Fruit fly (Drosophila melanogaster) whole organism, embryonic: ENCODE measurements around the gene Syt14.

Experiments
- Aef1 ChIP-seq: fragments of 200-800 bp; sonication (Bioruptor generic); IDR thresholded peaks from 3 replicates; pipeline ENCODE4 v1.3.6; 2022; ENCODE audit warnings: missing biosample characterization, missing genetic modification characterization
- Awh ChIP-seq: fragments of 200-800 bp; sonication (Bioruptor generic); IDR thresholded peaks from 2 replicates; pipeline ENCODE4, ENCODE4 v1.3.6; 2022; ENCODE audit warnings: missing biosample characterization, missing genetic modification characterization
- B-H2 ChIP-seq: fragments of 200-800 bp; sonication (Bioruptor generic); optimal IDR thresholded peaks from 2 replicates; lab custom pipeline; 2018; ENCODE audit warnings: missing biosample characterization, mild to moderate bottlenecking, missing genetic modification characterization
- CG10147 ChIP-seq: fragments of 200-800 bp; sonication (Bioruptor generic); optimal IDR thresholded peaks from 2 replicates; lab custom pipeline; 2019; ENCODE audit warnings: missing biosample characterization, mild to moderate bottlenecking, missing genetic modification characterization, moderate library complexity
- CG1647 ChIP-seq: fragments of 200-800 bp; sonication (Bioruptor generic); optimal IDR thresholded peaks from 3 replicates; lab custom pipeline; 2016; ENCODE audit warnings: missing biosample characterization, missing genetic modification characterization
- CG16815 ChIP-seq: fragments of 200-800 bp; sonication (Bioruptor generic); optimal IDR thresholded peaks from 3 replicates; lab custom pipeline; 2017; ENCODE audit warnings: missing biosample characterization, mild to moderate bottlenecking, missing genetic modification characterization
- CG17385 ChIP-seq: fragments of 200-800 bp; sonication (Bioruptor generic); optimal IDR thresholded peaks from 3 replicates; lab custom pipeline; 2018; ENCODE audit warnings: missing biosample characterization, mild to moderate bottlenecking, missing genetic modification characterization
- CG17802 ChIP-seq: fragments of 200-800 bp; sonication (Bioruptor generic); optimal IDR thresholded peaks from 2 replicates; lab custom pipeline; 2018; ENCODE audit warnings: missing biosample characterization, mild to moderate bottlenecking, missing genetic modification characterization, moderate library complexity
- CG2120 ChIP-seq: fragments of 200-800 bp; sonication (Bioruptor generic); optimal IDR thresholded peaks from 3 replicates; lab custom pipeline; 2016; ENCODE audit warnings: missing biosample characterization, missing genetic modification characterization
- CG2199 ChIP-seq: fragments of 200-800 bp; sonication (Bioruptor generic); IDR thresholded peaks from 3 replicates; pipeline ENCODE4 v1.3.6; 2022; ENCODE audit warnings: missing biosample characterization, missing genetic modification characterization
- CG3407 ChIP-seq: fragments of 200-800 bp; sonication (Bioruptor generic); optimal IDR thresholded peaks from 2 replicates; lab custom pipeline; 2018; ENCODE audit warnings: missing biosample characterization, mild to moderate bottlenecking, missing genetic modification characterization
- CG3847 ChIP-seq: fragments of 200-800 bp; sonication (Bioruptor generic); IDR thresholded peaks from 2 replicates; pipeline ENCODE4 v1.3.6; 2022; ENCODE audit warnings: missing biosample characterization, missing genetic modification characterization
- CG42726 ChIP-seq: fragments of 200-800 bp; sonication (Bioruptor generic); IDR thresholded peaks from 2 replicates; pipeline ENCODE4 v1.3.6; 2022; ENCODE audit warnings: missing biosample characterization, missing genetic modification characterization; ENCODE audit not compliant: partially characterized antibody
- CG4707 ChIP-seq: fragments of 200-800 bp; sonication (Bioruptor generic); optimal IDR thresholded peaks from 2 replicates; lab custom pipeline; 2018; ENCODE audit warnings: missing biosample characterization, mild to moderate bottlenecking, missing genetic modification characterization, moderate library complexity
- CG9215 ChIP-seq: fragments of 200-800 bp; sonication (Bioruptor generic); IDR thresholded peaks from 2 replicates; pipeline ENCODE4 v1.3.6; 2022; ENCODE audit warnings: missing biosample characterization, missing genetic modification characterization
- CG9876 ChIP-seq: fragments of 200-800 bp; sonication (Bioruptor generic); optimal IDR thresholded peaks from 2 replicates; lab custom pipeline; 2016; ENCODE audit warnings: missing biosample characterization, missing genetic modification characterization
- CG9932 ChIP-seq: fragments of 200-800 bp; sonication (Bioruptor generic); IDR thresholded peaks from 2 replicates; pipeline ENCODE4 v1.3.6; 2022; ENCODE audit warnings: missing biosample characterization, missing genetic modification characterization
- Camta ChIP-seq: fragments of 200-800 bp; sonication (Bioruptor generic); optimal IDR thresholded peaks from 2 replicates; lab custom pipeline; 2016; ENCODE audit warnings: missing biosample characterization, missing genetic modification characterization
- Dbx ChIP-seq: fragments of 200-800 bp; sonication (Bioruptor generic); IDR thresholded peaks from 3 replicates; pipeline ENCODE4 v1.3.6; 2022; ENCODE audit warnings: missing biosample characterization, missing genetic modification characterization
- Dll ChIP-seq: fragments of 200-800 bp; sonication (Bioruptor generic); IDR thresholded peaks from 4 replicates; pipeline ENCODE4 v1.3.6; 2022; ENCODE audit warnings: missing biosample characterization, missing genetic modification characterization; ENCODE audit not compliant: partially characterized antibody
- E2f2 ChIP-seq: fragments of 200-800 bp; sonication (Bioruptor generic); IDR thresholded peaks from 2 replicates; pipeline ENCODE4 v1.3.6; 2022; ENCODE audit warnings: missing biosample characterization, missing genetic modification characterization
- Ets97D ChIP-seq: fragments of 200-800 bp; sonication (Bioruptor generic); optimal IDR thresholded peaks from 3 replicates; lab custom pipeline; 2016; ENCODE audit warnings: missing biosample characterization, missing genetic modification characterization
- H15 ChIP-seq: fragments of 200-800 bp; sonication (Bioruptor generic); IDR thresholded peaks from 3 replicates; pipeline ENCODE4 v1.3.6; 2022; ENCODE audit warnings: missing biosample characterization, missing genetic modification characterization
- Hey ChIP-seq: fragments of 200-800 bp; sonication (Bioruptor generic); optimal IDR thresholded peaks from 3 replicates; lab custom pipeline; 2018; ENCODE audit warnings: missing biosample characterization, mild to moderate bottlenecking, missing genetic modification characterization
- Lim3 ChIP-seq: fragments of 200-800 bp; sonication (Bioruptor generic); IDR thresholded peaks from 2 replicates; pipeline ENCODE4 v1.3.6; 2022; ENCODE audit warnings: missing biosample characterization, missing genetic modification characterization
- Ravus ChIP-seq: fragments of 200-800 bp; sonication (Bioruptor generic); IDR thresholded peaks from 2 replicates; pipeline ENCODE4 v1.3.6; 2022; ENCODE audit warnings: missing biosample characterization, missing genetic modification characterization
- Side ChIP-seq: fragments of 200-800 bp; sonication (Bioruptor generic); optimal IDR thresholded peaks from 2 replicates; lab custom pipeline; 2016; ENCODE audit warnings: missing biosample characterization, missing genetic modification characterization
- Sox100B ChIP-seq: fragments of 200-800 bp; sonication (Bioruptor generic); optimal IDR thresholded peaks from 3 replicates; lab custom pipeline; 2018; ENCODE audit warnings: missing biosample characterization, mild to moderate bottlenecking, missing genetic modification characterization
- Spps ChIP-seq: fragments of 200-800 bp; sonication (Bioruptor generic); optimal IDR thresholded peaks from 2 replicates; lab custom pipeline; 2018; ENCODE audit warnings: missing biosample characterization, mild to moderate bottlenecking, missing genetic modification characterization
- YL-1 ChIP-seq: fragments of 200-800 bp; sonication (Bioruptor generic); optimal IDR thresholded peaks from 3 replicates; lab custom pipeline; 2017; ENCODE audit warnings: missing biosample characterization, mild to moderate bottlenecking, missing genetic modification characterization
- bsh ChIP-seq, 2 experiments: fragments of 200-800 bp; sonication (Bioruptor generic); optimal IDR thresholded peaks; 2 replicates each; lab custom pipeline; 2017 to 2018; ENCODE audit warnings: mild to moderate bottlenecking in 2 of 2, missing biosample characterization in 2 of 2, missing genetic modification characterization in 2 of 2, moderate library complexity in 1 of 2
- dan ChIP-seq: fragments of 200-800 bp; sonication (Bioruptor generic); IDR thresholded peaks from 2 replicates; pipeline ENCODE4 v1.3.6; 2022; ENCODE audit warnings: missing biosample characterization, missing genetic modification characterization
- dm ChIP-seq: fragments of 200-800 bp; sonication (Bioruptor generic); optimal IDR thresholded peaks from 3 replicates; lab custom pipeline; 2016; ENCODE audit warnings: missing biosample characterization, missing genetic modification characterization
- dmrt11E ChIP-seq: fragments of 200-800 bp; sonication (Bioruptor generic); optimal IDR thresholded peaks from 3 replicates; lab custom pipeline; 2018; ENCODE audit warnings: missing biosample characterization, mild to moderate bottlenecking, missing genetic modification characterization, moderate library complexity
- emc ChIP-seq: fragments of 200-800 bp; sonication (Bioruptor generic); optimal IDR thresholded peaks from 2 replicates; lab custom pipeline; 2016; ENCODE audit warnings: missing biosample characterization, missing genetic modification characterization
- eyg ChIP-seq: fragments of 200-800 bp; sonication (Bioruptor generic); optimal IDR thresholded peaks from 3 replicates; lab custom pipeline; 2016; ENCODE audit warnings: missing biosample characterization, missing genetic modification characterization
- fd3F ChIP-seq: fragments of 200-800 bp; sonication (Bioruptor generic); optimal IDR thresholded peaks from 2 replicates; lab custom pipeline; 2018; ENCODE audit warnings: missing biosample characterization, mild to moderate bottlenecking, missing genetic modification characterization, moderate library complexity
- inv ChIP-seq: fragments of 200-800 bp; sonication (Bioruptor generic); IDR thresholded peaks from 2 replicates; pipeline ENCODE4 v1.3.6; 2022; ENCODE audit warnings: missing biosample characterization, missing genetic modification characterization; ENCODE audit not compliant: partially characterized antibody
- org-1 ChIP-seq: fragments of 200-800 bp; sonication (Bioruptor generic); optimal IDR thresholded peaks from 2 replicates; lab custom pipeline; 2017; ENCODE audit warnings: missing biosample characterization, missing genetic modification characterization
- p53 ChIP-seq: fragments of 200-800 bp; sonication (Bioruptor generic); optimal IDR thresholded peaks from 2 replicates; lab custom pipeline; 2016; ENCODE audit warnings: missing biosample characterization, missing genetic modification characterization
- pfk ChIP-seq: fragments of 200-800 bp; sonication (Bioruptor generic); optimal IDR thresholded peaks from 2 replicates; lab custom pipeline; 2018; ENCODE audit warnings: missing biosample characterization, mild to moderate bottlenecking, missing genetic modification characterization, moderate library complexity
- pho ChIP-seq: fragments of 200-800 bp; sonication (Bioruptor generic); optimal IDR thresholded peaks from 2 replicates; lab custom pipeline; 2016; ENCODE audit warnings: missing biosample characterization, missing genetic modification characterization
- schlank ChIP-seq: fragments of 200-800 bp; sonication (Bioruptor generic); optimal IDR thresholded peaks from 2 replicates; lab custom pipeline; 2018; ENCODE audit warnings: missing biosample characterization, mild to moderate bottlenecking, missing genetic modification characterization
- sens-2 ChIP-seq: fragments of 200-800 bp; sonication (Bioruptor generic); IDR thresholded peaks from 2 replicates; pipeline ENCODE4 v1.3.6; 2022; ENCODE audit warnings: missing biosample characterization, missing genetic modification characterization
- unc-4 ChIP-seq: fragments of 200-800 bp; sonication (Bioruptor generic); IDR thresholded peaks from 2 replicates; pipeline ENCODE4 v1.3.6; 2022; ENCODE audit warnings: missing biosample characterization, missing genetic modification characterization; ENCODE audit not compliant: partially characterized antibody
- unpg ChIP-seq: fragments of 200-800 bp; sonication (Bioruptor generic); optimal IDR thresholded peaks from 3 replicates; lab custom pipeline; 2018; ENCODE audit warnings: missing biosample characterization, mild to moderate bottlenecking, missing genetic modification characterization, moderate library complexity
- zen2 ChIP-seq: fragments of 200-800 bp; sonication (Bioruptor generic); IDR thresholded peaks from 3 replicates; pipeline ENCODE4 v1.3.6; 2022; ENCODE audit warnings: missing biosample characterization, missing genetic modification characterization; ENCODE audit not compliant: partially characterized antibody

The Syt14 gene

DNA sequence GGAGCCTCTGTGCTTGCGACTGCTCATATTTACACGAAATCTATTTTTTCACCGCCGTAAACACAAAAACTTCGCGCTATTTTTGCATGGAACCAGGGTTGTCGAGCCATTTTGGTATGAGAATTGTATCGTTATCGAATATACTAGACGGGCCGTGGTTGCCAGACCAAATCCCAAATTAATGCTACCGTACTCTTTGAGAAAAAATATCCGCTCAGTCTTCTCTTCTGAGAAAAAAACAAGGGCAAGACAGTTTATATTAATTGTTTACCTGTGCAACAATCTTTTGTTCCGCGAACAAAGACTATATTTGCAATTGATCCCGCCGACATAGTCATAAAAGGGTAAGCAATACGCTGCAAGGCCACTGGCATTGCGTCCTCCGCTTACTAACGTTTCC is 18.7 kb upstream of the Syt14 start, which contains the start of the genes Skp2 and CG1103 (continued):
- TF ChIP-seq bsh (GFP tag; optimal IDR thresholded peaks at IDR 0.05; lab: Kevin White, UChicago) = no peak
- no peak for TF ChIP-seq Camta (GFP tag; lab: Kevin White, UChicago)

DNA sequence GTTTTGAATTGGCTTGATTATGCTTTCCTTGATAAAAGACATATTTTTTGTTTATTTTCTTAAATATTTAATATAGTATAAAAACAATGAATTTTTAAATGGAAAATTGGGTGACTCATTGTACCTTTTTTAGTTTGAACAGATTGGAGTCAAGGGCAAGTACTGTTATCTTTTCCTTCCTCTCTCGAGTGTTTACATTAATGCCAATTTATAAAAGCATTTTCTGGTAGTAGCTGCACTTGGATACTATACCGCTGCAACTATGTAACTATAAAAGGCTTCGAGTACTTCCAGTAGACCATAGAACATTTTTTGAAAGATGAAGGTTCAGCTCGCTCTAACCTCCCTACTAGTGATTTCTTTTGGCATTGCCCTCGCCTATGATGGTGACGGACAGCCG is 15.9 kb upstream of the Syt14 start, which contains the start of gene CG14645:
Gene CG14645, plus strand, starts transcription at position 301 of the 400 bp plus-strand sequence.
- no peak for TF ChIP-seq CG4707 (GFP tag; lab: Kevin White, UChicago)
- TF ChIP-seq, all 482 proteins: peak for 0

DNA sequence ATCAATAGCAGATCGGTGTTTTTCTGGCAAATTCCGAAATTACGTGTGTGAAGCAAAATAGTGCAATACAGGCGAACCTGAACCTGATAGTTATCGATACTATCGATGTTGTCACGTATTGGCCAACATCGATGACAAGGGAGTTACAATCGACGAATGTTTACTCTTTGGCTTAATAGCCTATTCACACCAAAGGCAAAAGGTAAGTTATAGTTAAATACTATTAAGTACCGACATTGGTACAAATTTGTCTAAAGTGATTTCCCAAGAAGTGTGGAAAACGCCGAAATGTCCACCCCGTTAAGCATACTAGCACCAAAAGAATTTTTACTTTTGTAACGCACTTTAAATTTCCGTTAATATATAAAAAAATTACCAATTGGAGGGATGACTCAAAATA is 15.1 kb upstream of the Syt14 start, which contains the start of gene CG9776:
Gene CG9776, minus strand, starts transcription at position 108 of the 400 bp plus-strand sequence.
- TF ChIP-seq CG1647 (GFP tag; lab: Kevin White, UChicago) (peak; percentile 23), CG2199 (GFP tag; lab: Robert Waterston, UW) (peak; percentile 66; the same call in 1 of the 3 replicates), eyg (GFP tag; lab: Kevin White, UChicago) (peak; percentile 41), sens-2 (no peak), dan (GFP tag; lab: Robert Waterston, UW) (no peak), org-1 (no peak), CG9876 (peak; percentile 16), Lim3 (no peak), inv (GFP tag; lab: Robert Waterston, UW) (peak; percentile 98), Spps (tag; lab: Kevin White, UChicago) (no peak), p53 (GFP tag; lab: Kevin White, UChicago) (peak; percentile 74), bsh (GFP tag; optimal IDR thresholded peaks at IDR 0.05; lab: Kevin White, UChicago) (no peak), E2f2 (GFP tag; lab: Robert Waterston, UW) (peak; percentile 45), CG9932 (GFP tag; lab: Robert Waterston, UW) (peak; percentile 77), Side (GFP tag; lab: Kevin White, UChicago) (peak; percentile 43), YL-1 (GFP tag; lab: Kevin White, UChicago) (peak; percentile 80), schlank (tag; lab: Kevin White, UChicago) (no peak), emc (GFP tag; lab: Kevin White, UChicago) (no peak), CG42726 (peak; percentile 97), CG3407 (no peak), B-H2 (GFP tag; lab: Kevin White, UChicago) (peak; percentile 54), pho (GFP tag; lab: Kevin White, UChicago) (peak; percentile 73), CG10147 (GFP tag; lab: Kevin White, UChicago) (no peak), Awh (GFP tag; lab: Robert Waterston, UW) (no peak; the same call in 1 of the 2 replicates), Dll (GFP tag; lab: Robert Waterston, UW) (peak; percentile 95), Ravus (GFP tag; lab: Robert Waterston, UW) (no peak), CG9215 (no peak), H15 (GFP tag; lab: Robert Waterston, UW) (0 out of 3 replicates have a peak, but pooled peaks have one; percentile 13), Dbx (GFP tag; lab: Robert Waterston, UW) (peak; percentile 75), unc-4 (GFP tag; lab: Robert Waterston, UW) (peak; percentile 96), CG3847 (peak; percentile 42; the same call in 1 of the 2 replicates), CG17802 (tag; lab: Kevin White, UChicago) (peak; percentile 96), Aef1 (GFP tag; lab: Robert Waterston, UW) (no peak), pfk (GFP tag; lab: Kevin White, UChicago) (no peak), dm (GFP tag; lab: Kevin White, UChicago) (peak; percentile 65), CG17385 (GFP tag; lab: Kevin White, UChicago) (no peak), fd3F (GFP tag; lab: Kevin White, UChicago) (peak; percentile 41), zen2 (peak; percentile 98), dmrt11E (tag; lab: Kevin White, UChicago) (peak; percentile 65), Hey (no peak), unpg (no peak), CG2120 (peak; percentile 78), Sox100B (peak; percentile 21), CG16815 (no peak), Ets97D (GFP tag; lab: Kevin White, UChicago) (peak; percentile 78)
